Worm (Caenorhabditis elegans): ENCODE measurements around the gene F39G3.5.

F39G3.5 gene

ce11 chrV:4722314-4722713 lies at the start of gene F39G3.5:
F39G3.5 (plus strand) TSS chrV:4722614.
- no peak for TF ChIP-seq unc-62 (GFP tag; optimal IDR thresholded peaks at IDR 0.05)

ce11 chrV:4674506-4674905 lies 47.9 kb upstream of the F39G3.5 start, which contains the start of gene K03B4.8:
K03B4.8 (minus strand) TSS chrV:4674606.
- TF ChIP-seq unc-62 (GFP tag; optimal IDR thresholded peaks at IDR 0.05), result no peak

- TF ChIP-seq unc-62 (GFP tag; optimal IDR thresholded peaks at IDR 0.05), result no peak
Observed at ce11 chrV:4676092-4676491, 46.3 kb upstream of the F39G3.5 start, which contains the start of gene K03B4.6. K03B4.6 (minus strand) TSS chrV:4676192.

- TF ChIP-seq unc-62 (GFP tag; optimal IDR thresholded peaks at IDR 0.05), result no peak
Observed at ce11 chrV:4676812-4677211, 45.6 kb upstream of the F39G3.5 start.

ce11 chrV:4681670-4682069 lies 40.7 kb upstream of the F39G3.5 start, which contains the start of gene K03B4.4:
K03B4.4 (plus strand) TSS chrV:4681970.
- no peak for TF ChIP-seq unc-62 (GFP tag; optimal IDR thresholded peaks at IDR 0.05)

ce11 chrV:4684137-4684536 lies 38.3 kb upstream of the F39G3.5 start:
- TF ChIP-seq unc-62 (GFP tag; optimal IDR thresholded peaks at IDR 0.05), result no peak

- TF ChIP-seq unc-62 (GFP tag; optimal IDR thresholded peaks at IDR 0.05), result no peak
Observed at ce11 chrV:4686680-4687470, 35.5 kb upstream of the F39G3.5 start, which contains the start of gene taf-10. taf-10 (plus strand) TSS chrV:4687103.

- no peak for TF ChIP-seq unc-62 (GFP tag; optimal IDR thresholded peaks at IDR 0.05)
Observed at ce11 chrV:4687944-4688505, 34.4 kb upstream of the F39G3.5 start, which contains the start of gene K03B4.2. K03B4.2 (plus strand) TSS chrV:4687994.

- TF ChIP-seq unc-62 (GFP tag; optimal IDR thresholded peaks at IDR 0.05), result no peak
Observed at ce11 chrV:4689234-4689633, 33.2 kb upstream of the F39G3.5 start, which contains the start of gene K03B4.1. K03B4.1 (plus strand) TSS chrV:4689330.

ce11 chrV:4691657-4692056 lies 30.8 kb upstream of the F39G3.5 start:
- no peak for TF ChIP-seq unc-62 (GFP tag; optimal IDR thresholded peaks at IDR 0.05)

ce11 chrV:4692382-4693281 lies 29.8 kb upstream of the F39G3.5 start, which contains the start of gene cpg-8:
cpg-8 (minus strand) TSS chrV:4692432.
- TF ChIP-seq unc-62 (GFP tag; optimal IDR thresholded peaks at IDR 0.05), result no peak

ce11 chrV:4693282-4693588 lies 29.2 kb upstream of the F39G3.5 start:
- no peak for TF ChIP-seq unc-62 (GFP tag; optimal IDR thresholded peaks at IDR 0.05)

ce11 chrV:4694466-4695092 lies 27.8 kb upstream of the F39G3.5 start:
- no peak for TF ChIP-seq unc-62 (GFP tag; optimal IDR thresholded peaks at IDR 0.05)

ce11 chrV:4698675-4699074 lies 23.7 kb upstream of the F39G3.5 start:
- TF ChIP-seq unc-62 (GFP tag; optimal IDR thresholded peaks at IDR 0.05), result no peak

ce11 chrV:4700189-4700588 lies 22.2 kb upstream of the F39G3.5 start, which contains the start of gene ZC266.1:
ZC266.1 (minus strand) TSS chrV:4700289.
- TF ChIP-seq unc-62 (GFP tag; optimal IDR thresholded peaks at IDR 0.05), result no peak

Data from whole organism, dauer.